Fruit fly (Drosophila melanogaster) whole organism, prepupa: ENCODE data around the gene Zip88E.

ENCODE experiments used
- Blimp-1 ChIP-seq: fragments of 200-800 bp; sonication (Bioruptor generic); optimal IDR thresholded peaks from 3 replicates; lab custom pipeline; 2017; ENCODE audit warnings: missing biosample characterization, missing genetic modification characterization, mild to moderate bottlenecking, moderate library complexity, missing genetic modification reagents
- CG11294 ChIP-seq: fragments of 200-800 bp; sonication (Bioruptor generic); IDR thresholded peaks from 2 replicates; pipeline ENCODE4 v1.3.6; 2022; ENCODE audit warnings: missing biosample characterization, missing genetic modification characterization
- CG11762 ChIP-seq: fragments of 200-800 bp; sonication (Bioruptor generic); optimal IDR thresholded peaks from 3 replicates; lab custom pipeline; 2016; ENCODE audit warnings: missing biosample characterization, missing genetic modification characterization; ENCODE audit not compliant: insufficient read depth
- CG15336 ChIP-seq: fragments of 200-800 bp; sonication (Bioruptor generic); IDR thresholded peaks from 2 replicates; pipeline ENCODE4 v1.3.6; 2022; ENCODE audit warnings: missing biosample characterization, missing genetic modification characterization
- CG1621 ChIP-seq: fragments of 200-800 bp; sonication (Bioruptor generic); optimal IDR thresholded peaks from 3 replicates; lab custom pipeline; 2018; ENCODE audit warnings: missing biosample characterization, mild to moderate bottlenecking, missing genetic modification characterization
- CG16779 ChIP-seq: fragments of 200-800 bp; sonication (Bioruptor generic); optimal IDR thresholded peaks from 3 replicates; lab custom pipeline; 2017; ENCODE audit warnings: missing biosample characterization, mild to moderate bottlenecking, missing genetic modification characterization
- CG3032 ChIP-seq: fragments of 200-800 bp; optimal IDR thresholded peaks from 2 replicates; lab custom pipeline; 2019; ENCODE audit warnings: missing biosample characterization, mild to moderate bottlenecking, missing genetic modification characterization, moderate library complexity
- CG31627 ChIP-seq: fragments of 200-800 bp; sonication (Bioruptor generic); optimal IDR thresholded peaks from 3 replicates; lab custom pipeline; 2016; ENCODE audit warnings: missing biosample characterization, missing genetic modification characterization
- CG32006 ChIP-seq: fragments of 200-800 bp; sonication (Bioruptor generic); optimal IDR thresholded peaks from 3 replicates; lab custom pipeline; 2017; ENCODE audit warnings: missing biosample characterization, mild to moderate bottlenecking, missing genetic modification characterization
- CG34406 ChIP-seq: fragments of 200-800 bp; sonication (Bioruptor generic); optimal IDR thresholded peaks from 3 replicates; lab custom pipeline; 2016; ENCODE audit warnings: missing biosample characterization, missing genetic modification characterization
- CG3919 ChIP-seq: fragments of 200-800 bp; sonication (Bioruptor generic); optimal IDR thresholded peaks from 3 replicates; lab custom pipeline; 2016; ENCODE audit warnings: missing biosample characterization, missing genetic modification characterization
- CG4318 ChIP-seq: fragments of 200-800 bp; sonication (Bioruptor generic); optimal IDR thresholded peaks from 3 replicates; lab custom pipeline; 2017; ENCODE audit warnings: missing biosample characterization, mild to moderate bottlenecking, missing genetic modification characterization
- CG6163 ChIP-seq: fragments of 200-800 bp; sonication (Bioruptor generic); IDR thresholded peaks from 3 replicates; pipeline ENCODE4 v1.3.6; 2022; ENCODE audit warnings: missing biosample characterization, missing genetic modification characterization
- CG6792 ChIP-seq: fragments of 200-800 bp; sonication (Bioruptor generic); optimal IDR thresholded peaks from 3 replicates; lab custom pipeline; 2016; ENCODE audit warnings: missing biosample characterization, missing genetic modification characterization
- CG6808 ChIP-seq: fragments of 200-800 bp; sonication (Bioruptor generic); optimal IDR thresholded peaks from 3 replicates; lab custom pipeline; 2017; ENCODE audit warnings: missing biosample characterization, missing genetic modification characterization, mild to moderate bottlenecking, moderate library complexity, missing genetic modification reagents
- CG6854 ChIP-seq: fragments of 200-800 bp; sonication (Bioruptor generic); optimal IDR thresholded peaks from 2 replicates; lab custom pipeline; 2017; ENCODE audit warnings: missing biosample characterization, mild to moderate bottlenecking, missing genetic modification characterization
- CG7368 ChIP-seq: fragments of 200-800 bp; sonication (Bioruptor generic); optimal IDR thresholded peaks from 3 replicates; lab custom pipeline; 2016; ENCODE audit warnings: missing biosample characterization, missing genetic modification characterization
- CG8119 ChIP-seq: fragments of 200-800 bp; sonication (Bioruptor generic); IDR thresholded peaks from 3 replicates; pipeline ENCODE4 v1.3.6; 2022; ENCODE audit warnings: missing biosample characterization, missing genetic modification characterization
- CG8632 ChIP-seq: fragments of 200-800 bp; sonication (Bioruptor generic); optimal IDR thresholded peaks from 3 replicates; lab custom pipeline; 2016; ENCODE audit warnings: missing biosample characterization, missing genetic modification characterization
- CG9139 ChIP-seq: fragments of 200-800 bp; sonication (Bioruptor generic); optimal IDR thresholded peaks from 3 replicates; lab custom pipeline; 2017; ENCODE audit warnings: missing biosample characterization, mild to moderate bottlenecking, missing genetic modification characterization
- Eip75B ChIP-seq: fragments of 200-800 bp; sonication (Bioruptor generic); optimal IDR thresholded peaks from 3 replicates; lab custom pipeline; 2016; ENCODE audit warnings: missing biosample characterization, missing genetic modification characterization
- Eip78C ChIP-seq: fragments of 200-800 bp; sonication (Bioruptor generic); peaks from one replicate; lab custom pipeline; 2016; ENCODE audit warnings: missing biosample characterization, missing genetic modification characterization
- Eip93F ChIP-seq: fragments of 200-800 bp; sonication (Bioruptor generic); optimal IDR thresholded peaks from 2 replicates; lab custom pipeline; 2016; ENCODE audit warnings: missing biosample characterization, mild to moderate bottlenecking, missing genetic modification characterization
- Ets96B ChIP-seq: fragments of 200-800 bp; optimal IDR thresholded peaks from 2 replicates; lab custom pipeline; 2019; ENCODE audit warnings: missing biosample characterization, mild to moderate bottlenecking, missing genetic modification characterization, moderate library complexity
- Gug ChIP-seq: fragments of 200-800 bp; sonication (Bioruptor generic); IDR thresholded peaks from 2 replicates; pipeline ENCODE4 v1.3.6; 2022; ENCODE audit warnings: missing biosample characterization, missing genetic modification characterization
- Hr38 ChIP-seq: sonication (Bioruptor generic); optimal IDR thresholded peaks from 2 replicates; lab custom pipeline; 2016; ENCODE audit warnings: missing biosample characterization, missing genetic modification characterization
- Hr39 ChIP-seq: fragments of 200-800 bp; sonication (Bioruptor generic); optimal IDR thresholded peaks from 2 replicates; lab custom pipeline; 2016; ENCODE audit warnings: missing biosample characterization, missing genetic modification characterization
- Lpt ChIP-seq: fragments of 200-800 bp; sonication (Bioruptor generic); optimal IDR thresholded peaks from 3 replicates; lab custom pipeline; 2016; ENCODE audit warnings: missing biosample characterization, missing genetic modification characterization
- Met ChIP-seq: fragments of 200-800 bp; sonication (Bioruptor generic); optimal IDR thresholded peaks from 3 replicates; lab custom pipeline; 2016; ENCODE audit warnings: missing biosample characterization, missing genetic modification characterization
- OdsH ChIP-seq: fragments of 200-800 bp; sonication (Bioruptor generic); optimal IDR thresholded peaks from 3 replicates; lab custom pipeline; 2016; ENCODE audit warnings: missing biosample characterization, missing genetic modification characterization
- Smox ChIP-seq: fragments of 200-800 bp; sonication (Bioruptor generic); optimal IDR thresholded peaks from 3 replicates; lab custom pipeline; 2016; ENCODE audit warnings: missing biosample characterization, missing genetic modification characterization
- Sox102F ChIP-seq: fragments of 200-800 bp; sonication (Bioruptor generic); optimal IDR thresholded peaks from 2 replicates; lab custom pipeline; 2016; ENCODE audit warnings: missing biosample characterization, mild to moderate bottlenecking, missing genetic modification characterization
- Sox14 ChIP-seq: fragments of 200-800 bp; sonication (Bioruptor generic); optimal IDR thresholded peaks from 3 replicates; lab custom pipeline; 2016; ENCODE audit warnings: missing biosample characterization, missing genetic modification characterization
- Sox15 ChIP-seq: fragments of 200-800 bp; sonication (Bioruptor generic); optimal IDR thresholded peaks from 3 replicates; lab custom pipeline; 2016; ENCODE audit warnings: missing biosample characterization, missing genetic modification characterization
- achi ChIP-seq: fragments of 200-800 bp; sonication (Bioruptor generic); optimal IDR thresholded peaks from 3 replicates; lab custom pipeline; 2016; ENCODE audit warnings: missing biosample characterization, missing genetic modification characterization
- cyc ChIP-seq: fragments of 200-800 bp; sonication (Bioruptor generic); optimal IDR thresholded peaks from 3 replicates; lab custom pipeline; 2016; ENCODE audit warnings: missing biosample characterization, missing genetic modification characterization
- dac ChIP-seq: fragments of 200-800 bp; sonication (Bioruptor generic); optimal IDR thresholded peaks from 2 replicates; lab custom pipeline; 2017; ENCODE audit warnings: missing biosample characterization, mild to moderate bottlenecking, missing genetic modification characterization
- eg ChIP-seq: fragments of 200-800 bp; sonication (Bioruptor generic); IDR thresholded peaks from 3 replicates; pipeline ENCODE4 v1.3.6; 2022; ENCODE audit warnings: missing biosample characterization, missing genetic modification characterization
- esn ChIP-seq: fragments of 200-800 bp; sonication (Bioruptor generic); optimal IDR thresholded peaks from 2 replicates; lab custom pipeline; 2016; ENCODE audit warnings: missing biosample characterization, mild to moderate bottlenecking, missing genetic modification characterization, moderate library complexity
- fd59A ChIP-seq: fragments of 200-800 bp; sonication (Bioruptor generic); optimal IDR thresholded peaks from 2 replicates; lab custom pipeline; 2017; ENCODE audit warnings: missing biosample characterization, mild to moderate bottlenecking, missing genetic modification characterization, missing genetic modification reagents
- fkh ChIP-seq: fragments of 200-800 bp; sonication (Bioruptor generic); optimal IDR thresholded peaks from 3 replicates; lab custom pipeline; 2017; ENCODE audit warnings: missing biosample characterization, mild to moderate bottlenecking, missing genetic modification characterization, moderate library complexity
- lz ChIP-seq: fragments of 200-800 bp; sonication (Bioruptor generic); optimal IDR thresholded peaks from 3 replicates; lab custom pipeline; 2016; ENCODE audit warnings: missing biosample characterization, missing genetic modification characterization
- net ChIP-seq: fragments of 200-800 bp; sonication (Bioruptor generic); optimal IDR thresholded peaks from 3 replicates; lab custom pipeline; 2016; ENCODE audit warnings: missing biosample characterization, missing genetic modification characterization
- pdm3 ChIP-seq: fragments of 200-800 bp; sonication (Bioruptor generic); optimal IDR thresholded peaks from 3 replicates; lab custom pipeline; 2016; ENCODE audit warnings: missing biosample characterization, missing genetic modification characterization
- salr ChIP-seq, 2 experiments: fragments of 200-800 bp; sonication (Bioruptor generic); optimal IDR thresholded peaks; 3 replicates each; lab custom pipeline; 2016 to 2018; ENCODE audit warnings: missing biosample characterization in 2 of 2, missing genetic modification characterization in 2 of 2, mild to moderate bottlenecking in 1 of 2
- spab ChIP-seq: fragments of 200-800 bp; sonication (Bioruptor generic); optimal IDR thresholded peaks from 2 replicates; lab custom pipeline; 2017; ENCODE audit warnings: missing biosample characterization, mild to moderate bottlenecking, missing genetic modification characterization, missing genetic modification reagents
- ss ChIP-seq, 2 experiments: fragments of 200-800 bp; sonication (Bioruptor generic); optimal IDR thresholded peaks; 2 replicates in 1 of 2; 3 replicates in 1 of 2; lab custom pipeline; 2017 to 2018; ENCODE audit warnings: mild to moderate bottlenecking in 2 of 2, missing biosample characterization in 2 of 2, missing genetic modification characterization in 2 of 2, moderate library complexity in 1 of 2
- svp ChIP-seq: fragments of 200-800 bp; sonication (Bioruptor generic); peaks from one replicate; lab custom pipeline; 2016; ENCODE audit warnings: missing biosample characterization, missing genetic modification characterization
- topi ChIP-seq: fragments of 200-800 bp; sonication (Bioruptor generic); optimal IDR thresholded peaks from 3 replicates; lab custom pipeline; 2016; ENCODE audit warnings: missing biosample characterization, missing genetic modification characterization
- vri ChIP-seq: fragments of 200-800 bp; sonication (Bioruptor generic); optimal IDR thresholded peaks from 3 replicates; lab custom pipeline; 2016; ENCODE audit warnings: missing biosample characterization, mild to moderate bottlenecking, missing genetic modification characterization

The Zip88E gene

DNA sequence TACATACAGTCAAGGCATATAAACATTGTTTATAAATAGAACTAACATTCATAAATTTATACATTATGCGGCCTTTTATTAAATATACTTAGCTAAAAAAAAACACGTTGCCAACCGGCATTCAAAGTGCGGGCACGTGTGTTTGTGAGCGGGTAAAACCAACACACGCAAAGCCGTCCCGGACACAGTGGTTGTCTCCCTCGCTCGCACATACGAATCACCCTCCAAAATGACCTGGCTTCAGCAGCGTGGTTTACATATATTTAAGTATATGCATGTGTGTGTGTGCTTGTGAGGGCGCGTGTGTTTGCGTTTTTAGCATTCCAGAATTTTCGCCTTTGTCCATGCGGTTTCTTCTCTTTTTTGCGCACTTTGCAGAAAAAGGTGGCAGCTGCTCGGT lies 25.0 kb upstream of the Zip88E start:
- TF ChIP-seq Sox14 (GFP tag; lab: Kevin White, UChicago) (peak; percentile 84), net (GFP tag; lab: Kevin White, UChicago) (no peak), CG1621 (tag; lab: Kevin White, UChicago) (peak; percentile 21), Eip78C (GFP tag; lab: Kevin White, UChicago) (peak; percentile 73), Met (GFP tag; lab: Kevin White, UChicago) (peak; percentile 41), dac (GFP tag; lab: Kevin White, UChicago) (no peak), vri (GFP tag; lab: Kevin White, UChicago) (peak; percentile 50), CG34406 (no peak), CG15336 (GFP tag; lab: Robert Waterston, UW) (peak; percentile 21; the same call in 1 of the 2 replicates), lz (GFP tag; lab: Kevin White, UChicago) (no peak), eg (GFP tag; lab: Robert Waterston, UW) (no peak), CG6163 (GFP tag; lab: Robert Waterston, UW) (peak; percentile 60), CG32006 (GFP tag; lab: Kevin White, UChicago) (no peak), Blimp-1 (GFP tag; lab: Kevin White, UChicago) (no peak), Eip93F (GFP tag; lab: Kevin White, UChicago) (peak; percentile 1), pdm3 (GFP tag; lab: Kevin White, UChicago) (peak; percentile 2), CG3919 (peak; percentile 14), CG8632 (GFP tag; lab: Kevin White, UChicago) (no peak), Gug (GFP tag; lab: Robert Waterston, UW) (no peak), CG6854 (GFP tag; lab: Kevin White, UChicago) (no peak), CG9139 (GFP tag; lab: Kevin White, UChicago) (no peak), Lpt (no peak), CG11762 (no peak), Hr38 (no peak), OdsH (GFP tag; lab: Kevin White, UChicago) (no peak), fd59A (GFP tag; lab: Kevin White, UChicago) (no peak), salr (GFP tag; optimal IDR thresholded peaks at IDR 0.05; lab: Kevin White, UChicago) (no peak), Smox (GFP tag; lab: Kevin White, UChicago) (peak; percentile 13), topi (GFP tag; lab: Kevin White, UChicago) (peak; percentile 5), CG11294 (no peak), CG4318 (GFP tag; lab: Kevin White, UChicago) (no peak), cyc (no peak), Hr39 (GFP tag; lab: Kevin White, UChicago) (no peak), CG6792 (GFP tag; lab: Kevin White, UChicago) (no peak), ss (GFP tag; optimal IDR thresholded peaks at IDR 0.05; lab: Kevin White, UChicago) (peak; percentile 31 to 41), Sox102F (GFP tag; lab: Kevin White, UChicago) (peak; percentile 33), svp (peak; percentile 91), CG6808 (GFP tag; lab: Kevin White, UChicago) (no peak), esn (GFP tag; lab: Kevin White, UChicago) (peak; percentile 38), CG16779 (tag; lab: Kevin White, UChicago) (peak; percentile 4), fkh (GFP tag; lab: Kevin White, UChicago) (peak; percentile 57), Eip75B (peak; percentile 27), CG8119 (GFP tag; lab: Robert Waterston, UW) (no peak)
- TF ChIP-seq, all 60 proteins: peak for 19

DNA sequence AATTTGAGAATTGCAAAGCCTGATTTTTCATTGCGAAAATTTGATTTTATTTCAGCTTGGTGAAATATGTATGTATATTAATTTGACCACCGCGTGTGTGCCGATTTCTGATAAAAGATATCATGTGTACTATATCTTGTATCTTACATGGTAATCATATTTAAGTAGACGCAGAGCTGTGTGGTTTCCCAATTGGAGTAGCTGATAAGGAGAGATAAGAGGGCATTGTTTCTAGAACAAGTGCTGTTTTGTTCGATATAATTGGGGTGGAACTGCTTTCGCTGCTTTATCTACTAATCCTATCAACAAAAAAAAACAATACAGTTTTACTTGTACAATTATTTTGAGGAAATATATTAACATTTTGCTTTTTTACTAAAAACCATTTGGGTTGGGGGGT lies 21.9 kb upstream of the Zip88E start:
- TF ChIP-seq Ets96B (no peak), Met (GFP tag; lab: Kevin White, UChicago) (peak; percentile 13), esn (GFP tag; lab: Kevin White, UChicago) (peak; percentile 2), Hr39 (GFP tag; lab: Kevin White, UChicago) (no peak), achi (GFP tag; lab: Kevin White, UChicago) (no peak), svp (no peak), CG1621 (tag; lab: Kevin White, UChicago) (no peak), CG6792 (GFP tag; lab: Kevin White, UChicago) (no peak), CG7368 (no peak), eg (GFP tag; lab: Robert Waterston, UW) (no peak), CG8119 (GFP tag; lab: Robert Waterston, UW) (no peak), Smox (GFP tag; lab: Kevin White, UChicago) (no peak), Sox102F (GFP tag; lab: Kevin White, UChicago) (peak; percentile 2), CG11762 (no peak), spab (no peak), CG31627 (GFP tag; lab: Kevin White, UChicago) (no peak), fd59A (GFP tag; lab: Kevin White, UChicago) (no peak), fkh (GFP tag; lab: Kevin White, UChicago) (no peak), Sox15 (GFP tag; lab: Kevin White, UChicago) (no peak), CG4318 (GFP tag; lab: Kevin White, UChicago) (no peak), vri (GFP tag; lab: Kevin White, UChicago) (no peak), CG34406 (no peak), lz (GFP tag; lab: Kevin White, UChicago) (no peak), CG3032 (tag; lab: Kevin White, UChicago) (no peak)
